Fruit fly (Drosophila melanogaster) whole organism, embryonic: ENCODE results near the gene CG12609.
A peak's percentile ranks its signal among the peaks of the same experiment; 100 is the strongest.

Experiments used
- Bdp1 ChIP-seq: fragments of 200-800 bp; sonication (Bioruptor generic); optimal IDR thresholded peaks from 3 replicates; lab custom pipeline; 2016; ENCODE audit warnings: missing biosample characterization, missing genetic modification characterization
- Bgb ChIP-seq: fragments of 200-800 bp; sonication (Bioruptor generic); IDR thresholded peaks from 2 replicates; pipeline ENCODE4 v1.3.6; 2022; ENCODE audit warnings: missing biosample characterization, missing genetic modification characterization; ENCODE audit not compliant: partially characterized antibody
- CG10267 ChIP-seq: fragments of 200-800 bp; sonication (Bioruptor generic); optimal IDR thresholded peaks from 2 replicates; lab custom pipeline; 2018; ENCODE audit warnings: missing biosample characterization, mild to moderate bottlenecking, missing genetic modification characterization, moderate library complexity
- CG11504 ChIP-seq: fragments of 200-800 bp; sonication (Bioruptor generic); optimal IDR thresholded peaks from 3 replicates; lab custom pipeline; 2019; ENCODE audit warnings: missing biosample characterization, mild to moderate bottlenecking, missing genetic modification characterization, moderate library complexity
- CG12391 ChIP-seq: fragments of 200-800 bp; sonication (Bioruptor generic); optimal IDR thresholded peaks from 3 replicates; lab custom pipeline; 2018; ENCODE audit warnings: missing biosample characterization, mild to moderate bottlenecking, missing genetic modification characterization, moderate library complexity
- CG12659 ChIP-seq: fragments of 200-800 bp; sonication (Bioruptor generic); optimal IDR thresholded peaks from 3 replicates; lab custom pipeline; 2017; ENCODE audit warnings: mild to moderate bottlenecking, missing biosample characterization, missing genetic modification reagents, missing genetic modification characterization
- CG12942 ChIP-seq: fragments of 200-800 bp; sonication (Bioruptor generic); optimal IDR thresholded peaks from 3 replicates; lab custom pipeline; 2016; ENCODE audit warnings: missing biosample characterization, missing genetic modification characterization
- CG14710 ChIP-seq: fragments of 200-800 bp; sonication (Bioruptor generic); optimal IDR thresholded peaks from 3 replicates; lab custom pipeline; 2019; ENCODE audit warnings: missing biosample characterization, mild to moderate bottlenecking, missing genetic modification characterization, moderate library complexity
- CG15514 ChIP-seq: fragments of 200-800 bp; sonication (Bioruptor generic); optimal IDR thresholded peaks from 3 replicates; lab custom pipeline; 2017; ENCODE audit warnings: missing biosample characterization, missing genetic modification characterization, mild to moderate bottlenecking, moderate library complexity, missing genetic modification reagents
- CG30020 ChIP-seq: fragments of 200-800 bp; optimal IDR thresholded peaks from 2 replicates; lab custom pipeline; 2019; ENCODE audit warnings: missing biosample characterization, mild to moderate bottlenecking, missing genetic modification characterization, moderate library complexity
- CG31441 ChIP-seq: fragments of 200-800 bp; sonication (Bioruptor generic); IDR thresholded peaks from 2 replicates; pipeline ENCODE4 v1.3.6; 2022; ENCODE audit warnings: missing biosample characterization, missing genetic modification characterization
- CG4282 ChIP-seq: fragments of 200-800 bp; sonication (Bioruptor generic); optimal IDR thresholded peaks from 2 replicates; lab custom pipeline; 2016; ENCODE audit warnings: missing biosample characterization, missing genetic modification characterization
- CG6254 ChIP-seq: fragments of 200-800 bp; sonication (Bioruptor generic); optimal IDR thresholded peaks from 3 replicates; lab custom pipeline; 2017; ENCODE audit warnings: mild to moderate bottlenecking, missing biosample characterization, missing genetic modification reagents, missing genetic modification characterization
- CG6765 ChIP-seq: fragments of 200-800 bp; sonication (Bioruptor generic); optimal IDR thresholded peaks from 3 replicates; lab custom pipeline; 2017; ENCODE audit warnings: missing biosample characterization, mild to moderate bottlenecking, missing genetic modification characterization
- CG8359 ChIP-seq: fragments of 200-800 bp; sonication (Bioruptor generic); optimal IDR thresholded peaks from 2 replicates; lab custom pipeline; 2017; ENCODE audit warnings: missing biosample characterization, mild to moderate bottlenecking, missing genetic modification characterization, borderline replicate concordance
- CG9727 ChIP-seq: fragments of 200-800 bp; sonication (Bioruptor generic); optimal IDR thresholded peaks from 3 replicates; lab custom pipeline; 2017; ENCODE audit warnings: missing biosample characterization, mild to moderate bottlenecking, missing genetic modification characterization
- CG9817 ChIP-seq: fragments of 200-800 bp; sonication (Bioruptor generic); optimal IDR thresholded peaks from 2 replicates; lab custom pipeline; 2018; ENCODE audit warnings: missing biosample characterization, mild to moderate bottlenecking, missing genetic modification characterization, moderate library complexity
- Dfd ChIP-seq, 2 experiments: fragments of >200 bp; optimal IDR thresholded peaks; 2 replicates each; lab custom pipeline; 2017; ENCODE audit warnings: missing biosample characterization in 2 of 2, missing genetic modification characterization in 2 of 2
- Dll ChIP-seq: fragments of 200-800 bp; sonication (Bioruptor generic); IDR thresholded peaks from 4 replicates; pipeline ENCODE4 v1.3.6; 2022; ENCODE audit warnings: missing biosample characterization, missing genetic modification characterization; ENCODE audit not compliant: partially characterized antibody
- E2f2 ChIP-seq: fragments of 200-800 bp; sonication (Bioruptor generic); IDR thresholded peaks from 2 replicates; pipeline ENCODE4 v1.3.6; 2022; ENCODE audit warnings: missing biosample characterization, missing genetic modification characterization
- Gsc ChIP-seq: fragments of 200-800 bp; sonication (Bioruptor generic); IDR thresholded peaks from 2 replicates; pipeline ENCODE4 v1.3.6; 2022; ENCODE audit warnings: missing biosample characterization, missing genetic modification characterization
- HLH4C ChIP-seq: fragments of 200-800 bp; sonication (Bioruptor generic); IDR thresholded peaks from 3 replicates; pipeline ENCODE4 v1.3.6; 2022; ENCODE audit warnings: missing biosample characterization, missing genetic modification characterization; ENCODE audit not compliant: partially characterized antibody
- Lhr ChIP-seq: fragments of 200-800 bp; sonication (Bioruptor generic); optimal IDR thresholded peaks from 3 replicates; lab custom pipeline; 2017; ENCODE audit warnings: mild to moderate bottlenecking, missing biosample characterization, missing genetic modification reagents, missing genetic modification characterization
- Oaz ChIP-seq: fragments of 200-800 bp; sonication (Bioruptor generic); IDR thresholded peaks from 2 replicates; pipeline ENCODE4 v1.3.6; 2022; ENCODE audit warnings: missing biosample characterization, missing genetic modification characterization
- Rfx ChIP-seq: fragments of 200-800 bp; sonication (Bioruptor generic); IDR thresholded peaks from 2 replicates; pipeline ENCODE4 v1.3.6; 2022; ENCODE audit warnings: missing biosample characterization, missing genetic modification characterization
- Sin3A ChIP-seq: fragments of >200 bp; optimal IDR thresholded peaks from 2 replicates; lab custom pipeline; 2018
- Sry-β ChIP-seq: fragments of 200-800 bp; sonication (Bioruptor generic); optimal IDR thresholded peaks from 2 replicates; lab custom pipeline; 2018; ENCODE audit warnings: missing biosample characterization, mild to moderate bottlenecking, missing genetic modification characterization, moderate library complexity
- Sry-δ ChIP-seq: fragments of 200-800 bp; sonication (Bioruptor generic); optimal IDR thresholded peaks from 2 replicates; lab custom pipeline; 2016; ENCODE audit warnings: missing biosample characterization, missing genetic modification characterization
- YL-1 ChIP-seq: fragments of 200-800 bp; sonication (Bioruptor generic); optimal IDR thresholded peaks from 3 replicates; lab custom pipeline; 2017; ENCODE audit warnings: missing biosample characterization, mild to moderate bottlenecking, missing genetic modification characterization
- caup ChIP-seq: fragments of 200-800 bp; sonication (Bioruptor generic); optimal IDR thresholded peaks from 3 replicates; lab custom pipeline; 2017; ENCODE audit warnings: missing biosample characterization, mild to moderate bottlenecking, missing genetic modification characterization, moderate library complexity; ENCODE audit not compliant: severe bottlenecking
- danr ChIP-seq: fragments of 200-800 bp; sonication (Bioruptor generic); IDR thresholded peaks from 2 replicates; pipeline ENCODE4 v1.3.6; 2022; ENCODE audit warnings: missing biosample characterization, missing genetic modification characterization
- dmrt99B ChIP-seq: fragments of 200-800 bp; sonication (Bioruptor generic); optimal IDR thresholded peaks from 2 replicates; lab custom pipeline; 2018; ENCODE audit warnings: missing biosample characterization, mild to moderate bottlenecking, missing genetic modification characterization, moderate library complexity
- ewg ChIP-seq: fragments of 200-800 bp; sonication (Bioruptor generic); optimal IDR thresholded peaks from 3 replicates; lab custom pipeline; 2017; ENCODE audit warnings: mild to moderate bottlenecking, missing biosample characterization, missing genetic modification reagents, missing genetic modification characterization
- gfzf ChIP-seq: fragments of 200-800 bp; sonication (Bioruptor generic); optimal IDR thresholded peaks from 2 replicates; lab custom pipeline; 2016; ENCODE audit warnings: missing biosample characterization, mild to moderate bottlenecking, missing genetic modification characterization, moderate library complexity
- gt ChIP-seq: fragments of 200-800 bp; sonication (Bioruptor generic); IDR thresholded peaks from 2 replicates; pipeline ENCODE4 v1.3.6; 2022; ENCODE audit warnings: missing biosample characterization, missing genetic modification characterization
- hb ChIP-seq: fragments of 200-800 bp; sonication (Bioruptor generic); IDR thresholded peaks from 3 replicates; pipeline ENCODE4 v1.3.6; 2022; ENCODE audit warnings: missing biosample characterization, missing genetic modification characterization; ENCODE audit not compliant: partially characterized antibody
- hkb ChIP-seq, 2 experiments: fragments of 200-800 bp in 1 of 2; fragments of >200 bp in 1 of 2; sonication (Bioruptor generic) in 1 of 2; IDR thresholded peaks in 1 of 2; optimal IDR thresholded peaks in 1 of 2; 2 replicates each; pipeline versions ENCODE4 v1.3.6 to Lab custom; 2017 to 2022; ENCODE audit warnings: missing biosample characterization in 1 of 2, missing genetic modification characterization in 1 of 2
- inv ChIP-seq: fragments of 200-800 bp; sonication (Bioruptor generic); IDR thresholded peaks from 2 replicates; pipeline ENCODE4 v1.3.6; 2022; ENCODE audit warnings: missing biosample characterization, missing genetic modification characterization; ENCODE audit not compliant: partially characterized antibody
- lilli ChIP-seq: fragments of 200-800 bp; sonication (Bioruptor generic); optimal IDR thresholded peaks from 3 replicates; lab custom pipeline; 2016; ENCODE audit warnings: missing biosample characterization, missing genetic modification characterization
- mld ChIP-seq: fragments of 200-800 bp; sonication (Bioruptor generic); IDR thresholded peaks from 3 replicates; pipeline ENCODE4 v1.3.6; 2022; ENCODE audit warnings: missing biosample characterization, missing genetic modification characterization; ENCODE audit not compliant: partially characterized antibody
- phol ChIP-seq: fragments of 200-800 bp; sonication (Bioruptor generic); optimal IDR thresholded peaks from 3 replicates; lab custom pipeline; 2018; ENCODE audit warnings: missing biosample characterization, mild to moderate bottlenecking, missing genetic modification characterization, moderate library complexity
- pnt ChIP-seq: fragments of 200-800 bp; sonication (Bioruptor generic); optimal IDR thresholded peaks from 3 replicates; lab custom pipeline; 2016; ENCODE audit warnings: missing biosample characterization, missing genetic modification characterization
- pum ChIP-seq: fragments of 200-800 bp; sonication (Bioruptor generic); optimal IDR thresholded peaks from 2 replicates; lab custom pipeline; 2016; ENCODE audit warnings: missing biosample characterization, missing genetic modification characterization
- slp2 ChIP-seq: fragments of 200-800 bp; sonication (Bioruptor generic); optimal IDR thresholded peaks from 2 replicates; lab custom pipeline; 2016; ENCODE audit warnings: missing biosample characterization, missing genetic modification characterization
- sug ChIP-seq: fragments of 200-800 bp; optimal IDR thresholded peaks from 2 replicates; lab custom pipeline; 2019; ENCODE audit warnings: missing biosample characterization, mild to moderate bottlenecking, missing genetic modification characterization, moderate library complexity
- tna ChIP-seq: fragments of 200-800 bp; sonication (Bioruptor generic); IDR thresholded peaks from 2 replicates; pipeline ENCODE4 v1.3.6; 2022; ENCODE audit warnings: missing biosample characterization, missing genetic modification characterization; ENCODE audit not compliant: partially characterized antibody
- usp ChIP-seq: fragments of >200 bp; optimal IDR thresholded peaks from 2 replicates; lab custom pipeline; 2017; ENCODE audit warnings: missing biosample characterization, missing genetic modification characterization
- wek ChIP-seq: fragments of 200-800 bp; sonication (Bioruptor generic); optimal IDR thresholded peaks from 3 replicates; lab custom pipeline; 2018; ENCODE audit warnings: missing biosample characterization, mild to moderate bottlenecking, missing genetic modification characterization, moderate library complexity

Gene CG12609

DNA sequence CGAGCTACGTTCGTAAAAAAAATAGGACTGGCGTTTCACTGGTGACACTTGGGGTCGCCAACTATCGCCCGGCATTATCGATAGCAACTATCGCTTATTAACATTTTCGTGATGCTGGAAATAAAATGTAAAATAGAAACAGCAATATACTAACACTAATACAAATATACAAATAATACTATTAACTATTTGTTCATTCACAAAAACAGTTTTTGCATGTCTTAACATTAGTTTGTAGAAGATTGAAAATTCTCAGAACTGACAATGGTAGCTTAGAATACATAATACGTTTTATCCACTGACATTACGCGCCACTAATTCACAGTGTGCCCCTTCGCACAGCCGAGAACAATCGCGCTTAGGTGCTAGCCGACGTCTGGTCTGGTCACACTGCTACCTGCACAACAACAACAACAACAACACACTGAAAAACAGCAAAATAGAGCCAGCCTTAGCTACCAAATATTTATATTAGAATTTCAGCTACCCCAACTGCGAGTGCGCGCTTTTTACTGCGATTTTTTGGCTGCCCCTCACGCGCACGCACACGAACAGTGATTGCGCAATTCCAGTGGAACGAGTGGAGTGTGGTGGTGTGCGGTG lies 40.1 kb upstream of the CG12609 start, which contains the start of the genes CG6961 and S6KL (continued):
- peak; percentile 14 for TF ChIP-seq lilli (GFP tag; lab: Kevin White, UChicago)
- TF ChIP-seq gfzf (GFP tag; lab: Kevin White, UChicago), result peak; percentile 78
- TF ChIP-seq Lhr (GFP tag; lab: Kevin White, UChicago), result peak; percentile 76
- no peak for TF ChIP-seq wek
- no peak for TF ChIP-seq CG4282 (GFP tag; lab: Kevin White, UChicago)
- TF ChIP-seq usp (GFP tag; lab: Kevin White, UChicago), result no peak
- no peak for TF ChIP-seq CG8359 (GFP tag; lab: Kevin White, UChicago)
- peak; percentile 54; the same call in 1 of the 3 replicates for TF ChIP-seq mld (GFP tag; lab: Robert Waterston, UW)
- TF ChIP-seq CG30020 (tag; lab: Kevin White, UChicago), result peak; percentile 95
- peak; percentile 34 for TF ChIP-seq CG12391 (tag; lab: Kevin White, UChicago)
- TF ChIP-seq danr, result no peak
- peak; percentile 60; the same call in 1 of the 3 replicates for TF ChIP-seq hb (GFP tag; lab: Robert Waterston, UW)
- no peak for TF ChIP-seq Oaz (GFP tag; lab: Robert Waterston, UW)
- TF ChIP-seq CG9817 (tag; lab: Kevin White, UChicago), result peak; percentile 30
- TF ChIP-seq caup (GFP tag; lab: Kevin White, UChicago), result no peak
- TF ChIP-seq CG6765 (GFP tag; lab: Kevin White, UChicago), result no peak
- TF ChIP-seq slp2, result no peak
- TF ChIP-seq Bdp1, result no peak
- no peak for TF ChIP-seq Gsc
- no peak for TF ChIP-seq pum (GFP tag; lab: Kevin White, UChicago)
- peak; percentile 45; the same call in 1 of the 2 replicates for TF ChIP-seq E2f2
- no peak for TF ChIP-seq CG6254 (GFP tag; lab: Kevin White, UChicago)
- peak; percentile 53 for TF ChIP-seq phol (tag; lab: Kevin White, UChicago)
- peak; percentile 70 for TF ChIP-seq YL-1 (GFP tag; lab: Kevin White, UChicago)
- peak; percentile 51 for TF ChIP-seq CG15514 (GFP tag; lab: Kevin White, UChicago)
- peak; percentile 57 for TF ChIP-seq hkb (optimal IDR thresholded peaks at IDR 0.05; lab: Kevin White, UChicago)
- TF ChIP-seq hkb (GFP tag; IDR thresholded peaks at IDR 0.05; lab: Robert Waterston, UW), result no peak
- peak; percentile 11 for TF ChIP-seq CG9727 (GFP tag; lab: Kevin White, UChicago)
- peak; percentile 31 for TF ChIP-seq CG10267
- TF ChIP-seq Sry-δ, result peak; percentile 86
- peak; percentile 14; the same call in 1 of the 2 replicates for TF ChIP-seq Rfx (GFP tag; lab: Robert Waterston, UW)
- TF ChIP-seq CG12942 (GFP tag; lab: Kevin White, UChicago), result no peak
- TF ChIP-seq tna, result peak; percentile 48; the same call in 1 of the 2 replicates
- TF ChIP-seq CG14710 (tag; lab: Kevin White, UChicago), result peak; percentile 67
- 0 out of 2 replicates have a peak, but pooled peaks have one; percentile 11 for TF ChIP-seq CG31441
- TF ChIP-seq dmrt99B (tag; lab: Kevin White, UChicago), result no peak
- peak; percentile 79 for TF ChIP-seq inv (GFP tag; lab: Robert Waterston, UW)
- no peak for TF ChIP-seq Sry-β (GFP tag; lab: Kevin White, UChicago)
- TF ChIP-seq gt (GFP tag; lab: Robert Waterston, UW), result no peak
- peak; percentile 69 for TF ChIP-seq Bgb (GFP tag; lab: Robert Waterston, UW)
- peak; percentile 86 for TF ChIP-seq Dll (GFP tag; lab: Robert Waterston, UW)
- peak; percentile 2 for TF ChIP-seq sug (tag; lab: Kevin White, UChicago)
- peak; percentile 28 for TF ChIP-seq CG11504 (tag; lab: Kevin White, UChicago)
- peak; percentile 50 for TF ChIP-seq CG12659 (GFP tag; lab: Kevin White, UChicago)
- peak; percentile 84 for TF ChIP-seq ewg (GFP tag; lab: Kevin White, UChicago)
- TF ChIP-seq HLH4C (GFP tag; lab: Robert Waterston, UW), result peak; percentile 65; the same call in 2 of the 3 replicates
- peak in 1 of 2 experiments; percentile 71 for TF ChIP-seq Dfd (GFP tag; optimal IDR thresholded peaks at IDR 0.05; lab: Kevin White, UChicago)
- TF ChIP-seq Sin3A (lab: Kevin White, UChicago), result peak; percentile 91
- no peak for TF ChIP-seq pnt (GFP tag; lab: Kevin White, UChicago)
